Fruit fly (Drosophila melanogaster): Measurements from ENCODE around the gene CG14229.

The CG14229 gene

dm6 chrX:19692951-19693698 is 1.9 kb downstream of the CG14229 start, which contains the start of gene Mer (continued):
- TF ChIP-seq Lpt (GFP tag; optimal IDR thresholded peaks at IDR 0.05) (peak; percentile 84), CG16779 (tag; optimal IDR thresholded peaks at IDR 0.05) (peak; percentile 80), CG7368 (GFP tag; optimal IDR thresholded peaks at IDR 0.05) (peak; percentile 92), CG8119 (GFP tag; IDR thresholded peaks at IDR 0.05) (peak; percentile 86), Hr39 (GFP tag; optimal IDR thresholded peaks at IDR 0.05) (peak; percentile 82), vri (GFP tag; optimal IDR thresholded peaks at IDR 0.05) (no peak), Ets21C (GFP tag; optimal IDR thresholded peaks at IDR 0.05) (peak; percentile 76), CG34406 (GFP tag; optimal IDR thresholded peaks at IDR 0.05) (peak; percentile 78), CG6808 (GFP tag; optimal IDR thresholded peaks at IDR 0.05) (peak; percentile 84), CG10669 (GFP tag; optimal IDR thresholded peaks at IDR 0.05) (peak; percentile 82), OdsH (GFP tag; optimal IDR thresholded peaks at IDR 0.05) (peak; percentile 84), acj6 (GFP tag; optimal IDR thresholded peaks at IDR 0.05) (peak; percentile 86), CG15336 (GFP tag; IDR thresholded peaks at IDR 0.05) (peak; percentile 91), CG4318 (GFP tag; optimal IDR thresholded peaks at IDR 0.05) (no peak), Blimp-1 (GFP tag; optimal IDR thresholded peaks at IDR 0.05) (peak; percentile 67)

- no peak for TF ChIP-seq CG3032 (tag; optimal IDR thresholded peaks at IDR 0.05)
Observed at dm6 chrX:19690050-19690449, 5.0 kb downstream of the CG14229 start.

- TF ChIP-seq CG34406 (GFP tag; optimal IDR thresholded peaks at IDR 0.05), result no peak
- TF ChIP-seq cyc (GFP tag; optimal IDR thresholded peaks at IDR 0.05), result no peak
- TF ChIP-seq CG31627 (GFP tag; optimal IDR thresholded peaks at IDR 0.05), result no peak
- no peak for TF ChIP-seq CG3032 (tag; optimal IDR thresholded peaks at IDR 0.05)
- no peak for TF ChIP-seq net (GFP tag; optimal IDR thresholded peaks at IDR 0.05)
- TF ChIP-seq CG15336 (GFP tag; IDR thresholded peaks at IDR 0.05), result no peak
- no peak for TF ChIP-seq CG7368 (GFP tag; optimal IDR thresholded peaks at IDR 0.05)
- TF ChIP-seq CG11902 (GFP tag; optimal IDR thresholded peaks at IDR 0.05), result no peak
- no peak for TF ChIP-seq OdsH (GFP tag; optimal IDR thresholded peaks at IDR 0.05)
- TF ChIP-seq fd85E (GFP tag; optimal IDR thresholded peaks at IDR 0.05), result no peak
- TF ChIP-seq Sox14 (GFP tag; optimal IDR thresholded peaks at IDR 0.05), result no peak
- no peak for TF ChIP-seq Ets96B (tag; optimal IDR thresholded peaks at IDR 0.05)
Observed at dm6 chrX:19688848-19689247, 6.2 kb downstream of the CG14229 start, which contains the start of gene CG14227. Gene CG14227 (minus strand): TSS chrX:19688948.

dm6 chrX:19684048-19684447 is 11.0 kb downstream of the CG14229 start:
- no peak for TF ChIP-seq Ets21C (GFP tag; optimal IDR thresholded peaks at IDR 0.05)
- TF ChIP-seq Hr4 (GFP tag; optimal IDR thresholded peaks at IDR 0.05), result no peak
- TF ChIP-seq salr (GFP tag; optimal IDR thresholded peaks at IDR 0.05), result no peak
- no peak for TF ChIP-seq acj6 (GFP tag; optimal IDR thresholded peaks at IDR 0.05)
- TF ChIP-seq CG34406 (GFP tag; optimal IDR thresholded peaks at IDR 0.05), result no peak
- TF ChIP-seq lz (GFP tag; optimal IDR thresholded peaks at IDR 0.05), result no peak
- TF ChIP-seq CG15336 (GFP tag; IDR thresholded peaks at IDR 0.05), result no peak
- TF ChIP-seq Ets96B (tag; optimal IDR thresholded peaks at IDR 0.05), result no peak
- no peak for TF ChIP-seq achi (GFP tag; optimal IDR thresholded peaks at IDR 0.05)
- no peak for TF ChIP-seq CG11902 (GFP tag; optimal IDR thresholded peaks at IDR 0.05)
- TF ChIP-seq CG1621 (tag; optimal IDR thresholded peaks at IDR 0.05), result no peak
- no peak for TF ChIP-seq Hr39 (GFP tag; optimal IDR thresholded peaks at IDR 0.05)
- TF ChIP-seq Sox15 (GFP tag; optimal IDR thresholded peaks at IDR 0.05), result no peak
- TF ChIP-seq Met (GFP tag; optimal IDR thresholded peaks at IDR 0.05), result no peak
- no peak for TF ChIP-seq dac (GFP tag; optimal IDR thresholded peaks at IDR 0.05)
- TF ChIP-seq CG3919 (GFP tag; optimal IDR thresholded peaks at IDR 0.05), result no peak
- no peak for TF ChIP-seq CG16779 (tag; optimal IDR thresholded peaks at IDR 0.05)
- no peak for TF ChIP-seq Smox (GFP tag; optimal IDR thresholded peaks at IDR 0.05)
- TF ChIP-seq Eip78C (GFP tag), result no peak
- TF ChIP-seq CG9139 (GFP tag; optimal IDR thresholded peaks at IDR 0.05), result no peak
